Worm (Caenorhabditis elegans) whole organism, late embryonic: ENCODE measurements around the gene znf-474.

Experiments used
- ceh-6 ChIP-seq: fragments of 200-800 bp; sonication (Bioruptor generic); optimal IDR thresholded peaks from 2 replicates; lab custom pipeline; 2018; ENCODE audit warnings: mild to moderate bottlenecking, missing genetic modification characterization, missing compliant biosample characterization
- dve-1 ChIP-seq: sonication (generic microtip); optimal IDR thresholded peaks from 2 replicates; lab custom pipeline; 2017; ENCODE audit warnings: antibody characterized with exemption, mild to moderate bottlenecking, missing genetic modification characterization, missing compliant biosample characterization
- sox-2 ChIP-seq: fragments of 200-800 bp; sonication (Bioruptor generic); IDR thresholded peaks from 2 replicates; pipeline ENCODE4 v1.3.6; 2022; ENCODE audit warnings: missing genetic modification reagents, missing genetic modification characterization, missing compliant biosample characterization

DNA sequence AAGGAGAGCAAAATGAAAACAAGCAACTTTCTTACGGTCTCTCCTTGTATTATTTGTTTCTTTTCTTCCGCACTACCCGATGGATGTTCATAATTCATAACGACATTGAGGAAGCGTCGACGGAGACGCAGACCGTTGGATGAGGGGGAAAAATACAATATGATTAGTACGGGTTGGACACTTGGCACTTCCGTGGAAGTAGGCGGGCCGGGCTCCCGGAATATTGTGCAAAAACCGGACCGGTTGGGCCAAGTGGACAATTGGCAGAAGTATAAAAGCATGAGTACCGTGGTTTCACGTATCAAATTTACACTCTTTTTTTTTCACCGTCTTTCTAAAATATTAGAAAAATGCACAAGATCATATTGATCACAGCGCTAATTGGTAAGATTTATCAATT, 7.2 kb upstream of the znf-474 start, which contains the start of gene M153.3:
- no peak for TF ChIP-seq dve-1 (tag; lab: Kevin White, UChicago)
- no peak for TF ChIP-seq sox-2
- no peak for TF ChIP-seq ceh-6 (GFP tag; lab: Kevin White, UChicago)
